Fruit fly (Drosophila melanogaster): Measurements from ENCODE around the gene bocks.

bocks gene

dm6 chr3R:9581089-9581520, 9.7 kb downstream of the bocks start, which contains the start of gene CG8301 (continued):
- TF ChIP-seq CG15336 (GFP tag; IDR thresholded peaks at IDR 0.05) (peak; percentile 63), vri (GFP tag; optimal IDR thresholded peaks at IDR 0.05) (no peak), CG3919 (GFP tag; optimal IDR thresholded peaks at IDR 0.05) (peak; percentile 8), lz (GFP tag; optimal IDR thresholded peaks at IDR 0.05) (peak; percentile 34), eg (GFP tag; IDR thresholded peaks at IDR 0.05) (peak; percentile 58), CG32006 (GFP tag; optimal IDR thresholded peaks at IDR 0.05) (peak; percentile 51), CG8319 (GFP tag; optimal IDR thresholded peaks at IDR 0.05) (no peak), CG6808 (GFP tag; optimal IDR thresholded peaks at IDR 0.05) (no peak), CG1621 (tag; optimal IDR thresholded peaks at IDR 0.05) (no peak), Eip93F (GFP tag; optimal IDR thresholded peaks at IDR 0.05) (no peak), dsx (GFP tag; optimal IDR thresholded peaks at IDR 0.05; ENCODE audit: poor library complexity, severe bottlenecking) (no peak), CG10631 (GFP tag; optimal IDR thresholded peaks at IDR 0.05) (no peak), Met (GFP tag; optimal IDR thresholded peaks at IDR 0.05) (no peak), CG7368 (GFP tag; optimal IDR thresholded peaks at IDR 0.05) (peak; percentile 45), esn (GFP tag; optimal IDR thresholded peaks at IDR 0.05) (peak; percentile 51), Hr4 (GFP tag; optimal IDR thresholded peaks at IDR 0.05) (peak; percentile 59), CG11762 (GFP tag; optimal IDR thresholded peaks at IDR 0.05; ENCODE audit: insufficient read depth) (no peak), acj6 (GFP tag; optimal IDR thresholded peaks at IDR 0.05) (peak; percentile 33)

dm6 chr3R:9577382-9578137, 13.2 kb downstream of the bocks start, which contains the start of the genes Kap-alpha3 and Son:
Gene Kap-alpha3 (minus strand): TSS chr3R:9577733.
Gene Son (plus strand): TSS chr3R:9578042.
- peak; percentile 74 for TF ChIP-seq CG11902 (GFP tag; optimal IDR thresholded peaks at IDR 0.05)
- TF ChIP-seq Lpt (GFP tag; optimal IDR thresholded peaks at IDR 0.05): peak; percentile 56
- TF ChIP-seq CG34406 (GFP tag; optimal IDR thresholded peaks at IDR 0.05): peak; percentile 82
- peak; percentile 76 for TF ChIP-seq Sox15 (GFP tag; optimal IDR thresholded peaks at IDR 0.05)
- TF ChIP-seq Eip93F (GFP tag; optimal IDR thresholded peaks at IDR 0.05): no peak
- peak; percentile 89 for TF ChIP-seq Met (GFP tag; optimal IDR thresholded peaks at IDR 0.05)
- peak; percentile 75 for TF ChIP-seq CG8319 (GFP tag; optimal IDR thresholded peaks at IDR 0.05)
- peak; percentile 87 for TF ChIP-seq OdsH (GFP tag; optimal IDR thresholded peaks at IDR 0.05)
- TF ChIP-seq svp (GFP tag): no peak
- TF ChIP-seq CG7368 (GFP tag; optimal IDR thresholded peaks at IDR 0.05): peak; percentile 81
- peak; percentile 94 for TF ChIP-seq Eip78C (GFP tag)
- peak; percentile 83 for TF ChIP-seq CG6808 (GFP tag; optimal IDR thresholded peaks at IDR 0.05)
- TF ChIP-seq lz (GFP tag; optimal IDR thresholded peaks at IDR 0.05): peak; percentile 91
- TF ChIP-seq Smox (GFP tag; optimal IDR thresholded peaks at IDR 0.05): peak; percentile 84
- TF ChIP-seq esn (GFP tag; optimal IDR thresholded peaks at IDR 0.05): peak; percentile 94
- peak; percentile 81 for TF ChIP-seq fkh (GFP tag; optimal IDR thresholded peaks at IDR 0.05)
- peak; percentile 75 for TF ChIP-seq CG10669 (GFP tag; optimal IDR thresholded peaks at IDR 0.05)
- peak; percentile 85 for TF ChIP-seq acj6 (GFP tag; optimal IDR thresholded peaks at IDR 0.05)
- peak; percentile 63 for TF ChIP-seq dac (GFP tag; optimal IDR thresholded peaks at IDR 0.05)
- peak; percentile 70 for TF ChIP-seq CG11762 (GFP tag; optimal IDR thresholded peaks at IDR 0.05; ENCODE audit: insufficient read depth)
- peak; percentile 84 for TF ChIP-seq eg (GFP tag; IDR thresholded peaks at IDR 0.05)
- peak; percentile 88 for TF ChIP-seq Sox14 (GFP tag; optimal IDR thresholded peaks at IDR 0.05)
- TF ChIP-seq CG3032 (tag; optimal IDR thresholded peaks at IDR 0.05): peak; percentile 78
- peak; percentile 92 for TF ChIP-seq CG6854 (GFP tag; optimal IDR thresholded peaks at IDR 0.05)
- TF ChIP-seq Ets96B (tag; optimal IDR thresholded peaks at IDR 0.05): peak; percentile 69
- TF ChIP-seq CG15336 (GFP tag; IDR thresholded peaks at IDR 0.05): 0 out of 2 replicates have a peak, but pooled peaks have one; percentile 21
- peak; percentile 53 for TF ChIP-seq CG4318 (GFP tag; optimal IDR thresholded peaks at IDR 0.05)
- TF ChIP-seq vri (GFP tag; optimal IDR thresholded peaks at IDR 0.05): peak; percentile 91
- peak; percentile 88 for TF ChIP-seq topi (GFP tag; optimal IDR thresholded peaks at IDR 0.05)
- peak; percentile 83 for TF ChIP-seq net (GFP tag; optimal IDR thresholded peaks at IDR 0.05)
- peak; percentile 56; the same call in 1 of the 2 replicates for TF ChIP-seq CG11294 (GFP tag; IDR thresholded peaks at IDR 0.05)
- peak; percentile 70 to 82 for TF ChIP-seq salr (GFP tag; optimal IDR thresholded peaks at IDR 0.05)
- TF ChIP-seq CG32006 (GFP tag; optimal IDR thresholded peaks at IDR 0.05): peak; percentile 79
- peak; percentile 70 for TF ChIP-seq CG1621 (tag; optimal IDR thresholded peaks at IDR 0.05)
- peak; percentile 57 for TF ChIP-seq Gug (GFP tag; IDR thresholded peaks at IDR 0.05)
- TF ChIP-seq Blimp-1 (GFP tag; optimal IDR thresholded peaks at IDR 0.05): peak; percentile 81
- peak; percentile 88 for TF ChIP-seq pdm3 (GFP tag; optimal IDR thresholded peaks at IDR 0.05)
- TF ChIP-seq CG10631 (GFP tag; optimal IDR thresholded peaks at IDR 0.05): peak; percentile 85
- 0 out of 3 replicates have a peak, but pooled peaks have one; percentile 41 for TF ChIP-seq CG8119 (GFP tag; IDR thresholded peaks at IDR 0.05)
- TF ChIP-seq fd85E (GFP tag; optimal IDR thresholded peaks at IDR 0.05): peak; percentile 81
- peak; percentile 40 for TF ChIP-seq CG6276 (GFP tag; optimal IDR thresholded peaks at IDR 0.05)
- peak; percentile 84 for TF ChIP-seq achi (GFP tag; optimal IDR thresholded peaks at IDR 0.05)

Measured in whole organism, prepupa.